Fruit fly (Drosophila melanogaster) whole organism, embryonic: Measurements from ENCODE around the gene CG34409.

Experiments used
- Atf6 ChIP-seq: fragments of 200-800 bp; sonication (Bioruptor generic); IDR thresholded peaks from 2 replicates; pipeline ENCODE4 v1.3.6; 2022; ENCODE audit warnings: missing biosample characterization, missing genetic modification characterization
- BEAF-32 ChIP-seq: fragments of 200-800 bp; sonication (Bioruptor generic); optimal IDR thresholded peaks from 3 replicates; lab custom pipeline; 2017; ENCODE audit warnings: missing biosample characterization, missing genetic modification characterization, mild to moderate bottlenecking, moderate library complexity, missing genetic modification reagents
- CG10543 ChIP-seq: fragments of 200-800 bp; sonication (Bioruptor generic); optimal IDR thresholded peaks from 3 replicates; lab custom pipeline; 2017; ENCODE audit warnings: missing biosample characterization, mild to moderate bottlenecking, missing genetic modification characterization, moderate library complexity
- CG11085 ChIP-seq: fragments of 200-800 bp; sonication (Bioruptor generic); IDR thresholded peaks from 2 replicates; pipeline ENCODE4 v1.3.6; 2022; ENCODE audit warnings: missing biosample characterization, missing genetic modification characterization
- CG12071 ChIP-seq: fragments of 200-800 bp; sonication (Bioruptor generic); optimal IDR thresholded peaks from 3 replicates; lab custom pipeline; 2018; ENCODE audit warnings: missing biosample characterization, mild to moderate bottlenecking, missing genetic modification characterization
- CG12299 ChIP-seq: fragments of 200-800 bp; sonication (Bioruptor generic); optimal IDR thresholded peaks from 2 replicates; lab custom pipeline; 2018; ENCODE audit warnings: missing biosample characterization, mild to moderate bottlenecking, missing genetic modification characterization
- CG13296 ChIP-seq: fragments of 200-800 bp; sonication (Bioruptor generic); optimal IDR thresholded peaks from 3 replicates; lab custom pipeline; 2018; ENCODE audit warnings: missing biosample characterization, mild to moderate bottlenecking, missing genetic modification characterization
- CG1602 ChIP-seq: fragments of 200-800 bp; sonication (Bioruptor generic); optimal IDR thresholded peaks from 3 replicates; lab custom pipeline; 2016; ENCODE audit warnings: missing biosample characterization, missing genetic modification characterization
- CG16815 ChIP-seq: fragments of 200-800 bp; sonication (Bioruptor generic); optimal IDR thresholded peaks from 3 replicates; lab custom pipeline; 2017; ENCODE audit warnings: missing biosample characterization, mild to moderate bottlenecking, missing genetic modification characterization
- CG17361 ChIP-seq: fragments of 200-800 bp; sonication (Bioruptor generic); IDR thresholded peaks from 3 replicates; pipeline ENCODE4 v1.3.6; 2022; ENCODE audit warnings: missing biosample characterization, missing genetic modification characterization
- CG17802 ChIP-seq: fragments of 200-800 bp; sonication (Bioruptor generic); optimal IDR thresholded peaks from 2 replicates; lab custom pipeline; 2018; ENCODE audit warnings: missing biosample characterization, mild to moderate bottlenecking, missing genetic modification characterization, moderate library complexity
- CG18619 ChIP-seq: fragments of 200-800 bp; sonication (Bioruptor generic); optimal IDR thresholded peaks from 3 replicates; lab custom pipeline; 2017; ENCODE audit warnings: missing biosample characterization, mild to moderate bottlenecking, missing genetic modification characterization
- CG18764 ChIP-seq: fragments of 200-800 bp; sonication (Bioruptor generic); optimal IDR thresholded peaks from 3 replicates; lab custom pipeline; 2016; ENCODE audit warnings: missing biosample characterization, missing genetic modification characterization
- CG2199 ChIP-seq: fragments of 200-800 bp; sonication (Bioruptor generic); IDR thresholded peaks from 3 replicates; pipeline ENCODE4 v1.3.6; 2022; ENCODE audit warnings: missing biosample characterization, missing genetic modification characterization
- CG31365 ChIP-seq: fragments of 200-800 bp; sonication (Bioruptor generic); optimal IDR thresholded peaks from 2 replicates; lab custom pipeline; 2018; ENCODE audit warnings: missing biosample characterization, mild to moderate bottlenecking, missing genetic modification characterization
- CG3726 ChIP-seq: fragments of 200-800 bp; sonication (Bioruptor generic); IDR thresholded peaks from 3 replicates; pipeline ENCODE4, ENCODE4 v1.3.6; 2022; ENCODE audit warnings: missing biosample characterization, missing genetic modification characterization
- CG42726 ChIP-seq: fragments of 200-800 bp; sonication (Bioruptor generic); IDR thresholded peaks from 2 replicates; pipeline ENCODE4 v1.3.6; 2022; ENCODE audit warnings: missing biosample characterization, missing genetic modification characterization; ENCODE audit not compliant: partially characterized antibody
- CG4404 ChIP-seq: fragments of 200-800 bp; sonication (Bioruptor generic); IDR thresholded peaks from 2 replicates; pipeline ENCODE4 v1.3.6; 2022; ENCODE audit warnings: missing biosample characterization, missing genetic modification characterization
- CG8924 ChIP-seq: fragments of 200-800 bp; optimal IDR thresholded peaks from 3 replicates; lab custom pipeline; 2019; ENCODE audit warnings: missing biosample characterization, mild to moderate bottlenecking, missing genetic modification characterization, moderate library complexity
- CG8944 ChIP-seq: fragments of 200-800 bp; sonication (Bioruptor generic); optimal IDR thresholded peaks from 3 replicates; lab custom pipeline; 2016; ENCODE audit warnings: missing biosample characterization, missing genetic modification characterization
- D ChIP-seq, 2 experiments: fragments of 200-800 bp in 1 of 2; fragments of >200 bp in 1 of 2; sonication (Bioruptor generic) in 1 of 2; optimal IDR thresholded peaks; 2 replicates in 1 of 2; 3 replicates in 1 of 2; lab custom pipeline; 2017; ENCODE audit warnings: mild to moderate bottlenecking in 1 of 2, missing biosample characterization in 1 of 2, missing genetic modification characterization in 1 of 2, missing genetic modification reagents in 1 of 2
- Deaf1 ChIP-seq: fragments of 200-800 bp; optimal IDR thresholded peaks from 3 replicates; lab custom pipeline; 2019; ENCODE audit warnings: missing biosample characterization, mild to moderate bottlenecking, missing genetic modification characterization, moderate library complexity
- Eip74EF ChIP-seq, 2 experiments: fragments of 200-800 bp in 1 of 2; fragments of >200 bp in 1 of 2; sonication (Bioruptor generic) in 1 of 2; optimal IDR thresholded peaks; 2 replicates each; lab custom pipeline; 2017 to 2019; ENCODE audit warnings: missing biosample characterization in 2 of 2, missing genetic modification characterization in 2 of 2, mild to moderate bottlenecking in 1 of 2, moderate library complexity in 1 of 2
- Elba2 ChIP-seq: fragments of 200-800 bp; sonication (Bioruptor generic); optimal IDR thresholded peaks from 3 replicates; lab custom pipeline; 2016; ENCODE audit warnings: missing biosample characterization, missing genetic modification characterization
- HLH4C ChIP-seq: fragments of 200-800 bp; sonication (Bioruptor generic); IDR thresholded peaks from 3 replicates; pipeline ENCODE4 v1.3.6; 2022; ENCODE audit warnings: missing biosample characterization, missing genetic modification characterization; ENCODE audit not compliant: partially characterized antibody
- Hmx ChIP-seq: fragments of 200-800 bp; sonication (Bioruptor generic); optimal IDR thresholded peaks from 2 replicates; lab custom pipeline; 2016; ENCODE audit warnings: missing biosample characterization, missing genetic modification characterization
- Lim3 ChIP-seq: fragments of 200-800 bp; sonication (Bioruptor generic); IDR thresholded peaks from 2 replicates; pipeline ENCODE4 v1.3.6; 2022; ENCODE audit warnings: missing biosample characterization, missing genetic modification characterization
- Lpt ChIP-seq: fragments of >200 bp; optimal IDR thresholded peaks from 2 replicates; lab custom pipeline; 2018; ENCODE audit warnings: missing biosample characterization, missing genetic modification characterization
- Rfx ChIP-seq: fragments of 200-800 bp; sonication (Bioruptor generic); IDR thresholded peaks from 2 replicates; pipeline ENCODE4 v1.3.6; 2022; ENCODE audit warnings: missing biosample characterization, missing genetic modification characterization
- Six4 ChIP-seq: fragments of 200-800 bp; sonication (Bioruptor generic); optimal IDR thresholded peaks from 2 replicates; lab custom pipeline; 2016; ENCODE audit warnings: missing biosample characterization, missing genetic modification characterization
- Sry-δ ChIP-seq: fragments of 200-800 bp; sonication (Bioruptor generic); optimal IDR thresholded peaks from 2 replicates; lab custom pipeline; 2016; ENCODE audit warnings: missing biosample characterization, missing genetic modification characterization
- Usf ChIP-seq: fragments of 200-800 bp; sonication (Bioruptor generic); optimal IDR thresholded peaks from 2 replicates; lab custom pipeline; 2017; ENCODE audit warnings: missing genotype, missing biosample characterization, missing genetic modification characterization
- ab ChIP-seq: fragments of 200-800 bp; sonication (Bioruptor generic); optimal IDR thresholded peaks from 2 replicates; lab custom pipeline; 2016; ENCODE audit warnings: missing biosample characterization, missing genetic modification characterization
- chm ChIP-seq: fragments of 200-800 bp; sonication (Bioruptor generic); IDR thresholded peaks from 2 replicates; pipeline ENCODE4 v1.3.6; 2022; ENCODE audit warnings: missing biosample characterization, missing genetic modification characterization
- fd3F ChIP-seq: fragments of 200-800 bp; sonication (Bioruptor generic); optimal IDR thresholded peaks from 2 replicates; lab custom pipeline; 2018; ENCODE audit warnings: missing biosample characterization, mild to moderate bottlenecking, missing genetic modification characterization, moderate library complexity
- gem ChIP-seq: fragments of 200-800 bp; sonication (Bioruptor generic); optimal IDR thresholded peaks from 2 replicates; lab custom pipeline; 2019; ENCODE audit warnings: missing biosample characterization, mild to moderate bottlenecking, missing genetic modification characterization, moderate library complexity
- gfzf ChIP-seq: fragments of 200-800 bp; sonication (Bioruptor generic); optimal IDR thresholded peaks from 2 replicates; lab custom pipeline; 2016; ENCODE audit warnings: missing biosample characterization, mild to moderate bottlenecking, missing genetic modification characterization, moderate library complexity
- knrl ChIP-seq: fragments of 200-800 bp; sonication (Bioruptor generic); IDR thresholded peaks from 3 replicates; pipeline ENCODE4 v1.3.6; 2022; ENCODE audit warnings: missing biosample characterization, missing genetic modification characterization; ENCODE audit not compliant: partially characterized antibody
- mirr ChIP-seq: fragments of 200-800 bp; sonication (Bioruptor generic); optimal IDR thresholded peaks from 3 replicates; lab custom pipeline; 2018; ENCODE audit warnings: missing biosample characterization, mild to moderate bottlenecking, missing genetic modification characterization
- nau ChIP-seq: fragments of 200-800 bp; sonication (Bioruptor generic); optimal IDR thresholded peaks from 3 replicates; lab custom pipeline; 2017; ENCODE audit warnings: missing biosample characterization, mild to moderate bottlenecking, missing genetic modification characterization, missing genetic modification reagents
- oc ChIP-seq: fragments of 200-800 bp; sonication (Bioruptor generic); optimal IDR thresholded peaks from 2 replicates; lab custom pipeline; 2018; ENCODE audit warnings: missing biosample characterization, mild to moderate bottlenecking, missing genetic modification characterization, moderate library complexity
- pho ChIP-seq: fragments of 200-800 bp; sonication (Bioruptor generic); optimal IDR thresholded peaks from 2 replicates; lab custom pipeline; 2016; ENCODE audit warnings: missing biosample characterization, missing genetic modification characterization
- row ChIP-seq: fragments of 200-800 bp; sonication (Bioruptor generic); IDR thresholded peaks from 3 replicates; pipeline ENCODE4 v1.3.6; 2022; ENCODE audit warnings: missing biosample characterization, missing genetic modification characterization
- scrt ChIP-seq: fragments of 200-800 bp; sonication (Bioruptor generic); optimal IDR thresholded peaks from 2 replicates; lab custom pipeline; 2018; ENCODE audit warnings: missing biosample characterization, mild to moderate bottlenecking, missing genetic modification characterization, moderate library complexity
- stwl ChIP-seq: fragments of 200-800 bp; sonication (Bioruptor generic); optimal IDR thresholded peaks from 3 replicates; lab custom pipeline; 2018; ENCODE audit warnings: missing biosample characterization, mild to moderate bottlenecking, missing genetic modification characterization, moderate library complexity
- tgo ChIP-seq: fragments of 200-800 bp; sonication (Bioruptor generic); IDR thresholded peaks from 3 replicates; pipeline ENCODE4 v1.3.6; 2022; ENCODE audit warnings: missing biosample characterization, missing genetic modification characterization
- unc-4 ChIP-seq: fragments of 200-800 bp; sonication (Bioruptor generic); IDR thresholded peaks from 2 replicates; pipeline ENCODE4 v1.3.6; 2022; ENCODE audit warnings: missing biosample characterization, missing genetic modification characterization; ENCODE audit not compliant: partially characterized antibody
- zen2 ChIP-seq: fragments of 200-800 bp; sonication (Bioruptor generic); IDR thresholded peaks from 3 replicates; pipeline ENCODE4 v1.3.6; 2022; ENCODE audit warnings: missing biosample characterization, missing genetic modification characterization; ENCODE audit not compliant: partially characterized antibody
- zfh2 ChIP-seq: fragments of 200-800 bp; sonication (Bioruptor generic); optimal IDR thresholded peaks from 2 replicates; lab custom pipeline; 2016; ENCODE audit warnings: missing biosample characterization, missing genetic modification characterization

Gene CG34409

dm6 chr3R:9771519-9771972, 25.4 kb upstream of the CG34409 start, which contains the start of gene CG9471 (continued):
- no peak for TF ChIP-seq gfzf (GFP tag; lab: Kevin White, UChicago)
- TF ChIP-seq CG4404 (GFP tag; lab: Robert Waterston, UW), result peak; percentile 79
- TF ChIP-seq tgo, result peak; percentile 92
- TF ChIP-seq scrt (GFP tag; lab: Kevin White, UChicago), result peak; percentile 80
- peak; percentile 50 for TF ChIP-seq CG17802 (tag; lab: Kevin White, UChicago)
- peak; percentile 94 for TF ChIP-seq Atf6
- peak; percentile 83 for TF ChIP-seq oc (tag; lab: Kevin White, UChicago)
- peak; percentile 65; the same call in 1 of the 2 replicates for TF ChIP-seq Lim3
- TF ChIP-seq HLH4C (GFP tag; lab: Robert Waterston, UW), result peak; percentile 32; the same call in 1 of the 3 replicates
- TF ChIP-seq Deaf1 (tag; lab: Kevin White, UChicago), result peak; percentile 73
- TF ChIP-seq CG18619 (GFP tag; lab: Kevin White, UChicago), result peak; percentile 84
- TF ChIP-seq pho (GFP tag; lab: Kevin White, UChicago), result peak; percentile 87
- peak in 1 of 2 experiments; percentile 90 for TF ChIP-seq Eip74EF (GFP tag; optimal IDR thresholded peaks at IDR 0.05; lab: Kevin White, UChicago)
- TF ChIP-seq CG12071 (GFP tag; lab: Kevin White, UChicago), result peak; percentile 88
- peak; percentile 85 for TF ChIP-seq zfh2
- no peak for TF ChIP-seq unc-4 (GFP tag; lab: Robert Waterston, UW)
- peak; percentile 88 for TF ChIP-seq Six4
- peak; percentile 49 for TF ChIP-seq Sry-δ
- TF ChIP-seq D (optimal IDR thresholded peaks at IDR 0.05; lab: Kevin White, UChicago), result no peak
- peak; percentile 78 for TF ChIP-seq D (GFP tag; optimal IDR thresholded peaks at IDR 0.05; lab: Kevin White, UChicago)
- peak; percentile 87 for TF ChIP-seq nau (GFP tag; lab: Kevin White, UChicago)
- peak; percentile 92 for TF ChIP-seq CG12299
- peak; percentile 82 for TF ChIP-seq CG18764 (GFP tag; lab: Kevin White, UChicago)
- peak; percentile 87 for TF ChIP-seq CG16815 (GFP tag; lab: Kevin White, UChicago)
- peak; percentile 93 for TF ChIP-seq Rfx (GFP tag; lab: Robert Waterston, UW)
- no peak for TF ChIP-seq zen2
- peak; percentile 73 for TF ChIP-seq Usf
- peak; percentile 95 for TF ChIP-seq gem (tag; lab: Kevin White, UChicago)
- peak; percentile 54 for TF ChIP-seq Elba2 (GFP tag; lab: Kevin White, UChicago)
- TF ChIP-seq fd3F (GFP tag; lab: Kevin White, UChicago), result peak; percentile 89
- TF ChIP-seq CG11085 (GFP tag; lab: Robert Waterston, UW), result peak; percentile 86
- TF ChIP-seq CG8944 (GFP tag; lab: Kevin White, UChicago), result peak; percentile 88
- peak; percentile 47 for TF ChIP-seq CG31365
- TF ChIP-seq CG13296, result peak; percentile 91
- TF ChIP-seq CG10543 (GFP tag; lab: Kevin White, UChicago), result peak; percentile 94
- peak; percentile 88 for TF ChIP-seq mirr (GFP tag; lab: Kevin White, UChicago)
- peak; percentile 93 for TF ChIP-seq CG17361 (GFP tag; lab: Robert Waterston, UW)
- TF ChIP-seq row, result peak; percentile 98
- peak; percentile 33 for TF ChIP-seq stwl (tag; lab: Kevin White, UChicago)
- peak; percentile 87 for TF ChIP-seq CG1602 (GFP tag; lab: Kevin White, UChicago)
- peak; percentile 88 for TF ChIP-seq Hmx (GFP tag; lab: Kevin White, UChicago)
- no peak for TF ChIP-seq knrl (GFP tag; lab: Robert Waterston, UW)
- TF ChIP-seq CG2199, result 0 out of 3 replicates have a peak, but pooled peaks have one; percentile 52
- TF ChIP-seq CG8924 (tag; lab: Kevin White, UChicago), result peak; percentile 93
- TF ChIP-seq ab (GFP tag; lab: Kevin White, UChicago), result peak; percentile 43
- peak; percentile 85; the same call in 2 of the 3 replicates for TF ChIP-seq CG3726 (GFP tag; lab: Robert Waterston, UW)
- TF ChIP-seq BEAF-32, result peak; percentile 37
- TF ChIP-seq chm (GFP tag; lab: Robert Waterston, UW), result peak; percentile 93
- no peak for TF ChIP-seq Lpt
- TF ChIP-seq CG42726, result no peak
